Worm (Caenorhabditis elegans): ENCODE data around the gene ttb-1.

ttb-1 gene

DNA sequence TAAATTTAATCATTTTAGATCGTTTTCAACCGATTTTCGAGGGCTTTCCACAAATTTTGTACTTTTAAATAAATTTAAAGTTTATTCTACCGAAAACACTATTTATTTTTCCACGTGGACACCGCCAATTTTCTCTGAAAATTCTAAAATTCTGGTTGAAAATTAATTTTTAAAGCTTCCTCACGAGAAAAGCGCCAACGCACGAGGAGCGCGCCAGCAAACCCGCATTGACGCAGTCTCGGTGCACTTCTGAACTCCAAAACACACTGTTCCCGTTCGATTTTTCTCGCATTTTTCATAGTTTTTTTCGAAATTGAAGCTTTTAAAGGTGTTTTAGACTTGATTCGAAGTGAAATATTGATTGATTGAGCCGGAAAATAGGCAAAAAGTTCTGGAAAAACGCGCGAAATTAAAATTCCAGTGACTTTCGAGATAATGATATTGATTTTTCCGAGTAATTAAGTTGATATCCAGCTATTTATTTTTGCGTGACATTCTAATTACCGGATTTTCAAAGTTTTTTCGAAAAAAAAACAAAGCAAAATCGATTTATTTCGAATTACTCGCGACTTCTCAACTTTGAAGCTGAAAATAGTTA is 20.4 kb downstream of the ttb-1 start, which contains the start of gene cul-3 (continued):
- no peak for TF ChIP-seq lir-1 (GFP tag; conservative IDR thresholded peaks at IDR 0.05)
- TF ChIP-seq ztf-22 (GFP tag; optimal IDR thresholded peaks at IDR 0.05), result no peak
- TF ChIP-seq mcd-1 (GFP tag; IDR thresholded peaks at IDR 0.05), result peak; percentile 77
- no peak for TF ChIP-seq zim-3 (tag; optimal IDR thresholded peaks at IDR 0.05)
- no peak for TF ChIP-seq F10E7.11 (tag; optimal IDR thresholded peaks at IDR 0.05)
- TF ChIP-seq pha-4 (tag; optimal IDR thresholded peaks at IDR 0.05), result no peak
- TF ChIP-seq sea-2 (GFP tag; IDR thresholded peaks at IDR 0.05), result no peak
- TF ChIP-seq nhr-27 (tag; optimal IDR thresholded peaks at IDR 0.05), result no peak
- peak; percentile 93 for TF ChIP-seq ztf-18 (tag; optimal IDR thresholded peaks at IDR 0.05)
- TF ChIP-seq C06A6.2 (GFP tag; conservative IDR thresholded peaks at IDR 0.05), result no peak
- no peak for TF ChIP-seq ceh-27 (GFP tag; optimal IDR thresholded peaks at IDR 0.05)
- no peak for TF ChIP-seq F23B12.7 (tag; optimal IDR thresholded peaks at IDR 0.05; ENCODE audit: insufficient read depth)
- TF ChIP-seq hlh-26 (GFP tag; conservative IDR thresholded peaks at IDR 0.05), result no peak
- TF ChIP-seq F52B5.7 (tag; optimal IDR thresholded peaks at IDR 0.05), result no peak
- TF ChIP-seq K11D2.4 (GFP tag; IDR thresholded peaks at IDR 0.05), result no peak
- no peak for TF ChIP-seq zfh-2 (GFP tag; conservative IDR thresholded peaks at IDR 0.05)
- TF ChIP-seq cebp-2 (GFP tag; IDR thresholded peaks at IDR 0.05), result no peak
- peak; percentile 74 for TF ChIP-seq him-1 (tag; optimal IDR thresholded peaks at IDR 0.05)
- no peak for TF ChIP-seq rec-8 (tag; optimal IDR thresholded peaks at IDR 0.05)
- TF ChIP-seq aptf-3 (GFP tag; IDR thresholded peaks at IDR 0.05), result no peak
- no peak for TF ChIP-seq ztf-26 (tag; optimal IDR thresholded peaks at IDR 0.05)
- TF ChIP-seq egl-18 (GFP tag; IDR thresholded peaks at IDR 0.05), result no peak
- no peak for TF ChIP-seq hsf-1 (GFP tag; IDR thresholded peaks at IDR 0.05)
- TF ChIP-seq dpl-1 (GFP tag; optimal IDR thresholded peaks at IDR 0.05), result no peak
- no peak for TF ChIP-seq ZK185.1 (tag; optimal IDR thresholded peaks at IDR 0.05; ENCODE audit: poor library complexity, severe bottlenecking)
- peak; percentile 63 for TF ChIP-seq D2030.7 (GFP tag; IDR thresholded peaks at IDR 0.05)
- TF ChIP-seq Y95B8A.8 (GFP tag; IDR thresholded peaks at IDR 0.05), result no peak
- TF ChIP-seq snpc-1.1 (tag; optimal IDR thresholded peaks at IDR 0.05; ENCODE audit: insufficient read depth), result no peak
- peak; percentile 29; the same call in 1 of the 2 replicates for TF ChIP-seq F33H1.4 (GFP tag; IDR thresholded peaks at IDR 0.05)
- TF ChIP-seq K12H6.12 (tag; optimal IDR thresholded peaks at IDR 0.05), result no peak
- TF ChIP-seq ets-4 (GFP tag; optimal IDR thresholded peaks at IDR 0.05), result no peak
- no peak for TF ChIP-seq mel-28 (tag; optimal IDR thresholded peaks at IDR 0.05; ENCODE audit: borderline replicate concordance)
- TF ChIP-seq F49E8.2 (tag; optimal IDR thresholded peaks at IDR 0.05; ENCODE audit: insufficient read depth), result peak; percentile 16
- TF ChIP-seq repo-1 (tag; optimal IDR thresholded peaks at IDR 0.05), result no peak
- TF ChIP-seq egrh-3 (GFP tag; IDR thresholded peaks at IDR 0.05), result no peak
- TF ChIP-seq nfya-2 (GFP tag; IDR thresholded peaks at IDR 0.05), result no peak
- no peak for TF ChIP-seq F37B4.10 (GFP tag; IDR thresholded peaks at IDR 0.05)
- TF ChIP-seq nhr-80 (tag; optimal IDR thresholded peaks at IDR 0.05), result no peak
- no peak for TF ChIP-seq nhr-120 (GFP tag; IDR thresholded peaks at IDR 0.05)
- no peak for TF ChIP-seq bed-2 (GFP tag; IDR thresholded peaks at IDR 0.05)
- no peak for TF ChIP-seq F57A8.1 (GFP tag; optimal IDR thresholded peaks at IDR 0.05)
- peak; percentile 77 for TF ChIP-seq lin-40 (tag; optimal IDR thresholded peaks at IDR 0.05)
- no peak for TF ChIP-seq tbp1 (GFP tag; optimal IDR thresholded peaks at IDR 0.05)
- TF ChIP-seq snpc-4 (GFP tag; optimal IDR thresholded peaks at IDR 0.05), result no peak
- peak in 1 of 4 experiments; percentile 9 for TF ChIP-seq snpc-4 (tag; optimal IDR thresholded peaks at IDR 0.05)
- no peak for TF ChIP-seq die-1 (tag; optimal IDR thresholded peaks at IDR 0.05)
- TF ChIP-seq gei-17 (GFP tag; optimal IDR thresholded peaks at IDR 0.05), result no peak
- no peak for TF ChIP-seq bed-1 (GFP tag; IDR thresholded peaks at IDR 0.05)
